Worm (Caenorhabditis elegans) whole organism, L2 larva: ENCODE results near the gene acl-6.

ENCODE experiments used
- aly-2 ChIP-seq: fragments of 150-350 bp; optimal IDR thresholded peaks from 2 replicates; lab custom pipeline; 2014; ENCODE audit warnings: missing biosample characterization, missing genetic modification characterization
- dmd-4 ChIP-seq: sonication (generic microtip); optimal IDR thresholded peaks from 2 replicates; lab custom pipeline; 2017; ENCODE audit warnings: missing biosample characterization, missing genetic modification characterization
- egl-27 ChIP-seq: sonication (generic microtip); optimal IDR thresholded peaks from 3 replicates; lab custom pipeline; 2017; ENCODE audit warnings: missing biosample characterization, missing genetic modification reagents, missing genetic modification characterization
- elt-3 ChIP-seq: sonication (generic microtip); optimal IDR thresholded peaks from 2 replicates; lab custom pipeline; 2017; ENCODE audit warnings: missing biosample characterization, missing genetic modification characterization
- nhr-10 ChIP-seq: sonication (generic microtip); optimal IDR thresholded peaks from 2 replicates; lab custom pipeline; 2017; ENCODE audit warnings: missing biosample characterization, missing genetic modification characterization
- nhr-11 ChIP-seq: fragments of 150-350 bp; optimal IDR thresholded peaks from 2 replicates; lab custom pipeline; 2014; ENCODE audit warnings: missing biosample characterization, missing genetic modification characterization
- nhr-12 ChIP-seq: fragments of 150-350 bp; optimal IDR thresholded peaks from 2 replicates; lab custom pipeline; 2014; ENCODE audit warnings: missing biosample characterization, missing genetic modification characterization
- nhr-23 ChIP-seq: fragments of 150-350 bp; optimal IDR thresholded peaks from 2 replicates; lab custom pipeline; 2014; ENCODE audit warnings: missing biosample characterization, missing genetic modification reagents, missing genetic modification characterization
- snpc-4 ChIP-seq: fragments of 150-350 bp; optimal IDR thresholded peaks from 2 replicates; lab custom pipeline; 2014; ENCODE audit warnings: missing biosample characterization, missing genetic modification characterization
- unc-55 ChIP-seq: fragments of 150-350 bp; sonication (generic microtip); optimal IDR thresholded peaks from 3 replicates; lab custom pipeline; 2014; ENCODE audit warnings: missing biosample characterization, missing genetic modification reagents, missing genetic modification characterization
- unc-62 ChIP-seq: fragments of 150-350 bp; optimal IDR thresholded peaks from 2 replicates; lab custom pipeline; 2014; ENCODE audit warnings: missing biosample characterization, missing genetic modification reagents, missing genetic modification characterization
- zag-1 ChIP-seq: fragments of 150-350 bp; optimal IDR thresholded peaks from 2 replicates; lab custom pipeline; 2014; ENCODE audit warnings: missing biosample characterization, missing genetic modification characterization
- ztf-11 ChIP-seq: sonication (generic microtip); optimal IDR thresholded peaks from 2 replicates; lab custom pipeline; 2017; ENCODE audit warnings: missing biosample characterization, missing genetic modification characterization

- TF ChIP-seq egl-27 (tag; lab: Kevin White, UChicago), result no peak
- no peak for TF ChIP-seq snpc-4 (tag; lab: Kevin White, UChicago)
- no peak for TF ChIP-seq dmd-4 (tag; lab: Kevin White, UChicago)
- TF ChIP-seq zag-1 (tag; lab: Kevin White, UChicago), result no peak
- TF ChIP-seq ztf-11 (tag; lab: Kevin White, UChicago), result no peak
- no peak for TF ChIP-seq nhr-11
- no peak for TF ChIP-seq nhr-10 (tag; lab: Kevin White, UChicago)
- TF ChIP-seq aly-2, result no peak
- no peak for TF ChIP-seq unc-62 (GFP tag; lab: Kevin White, UChicago)
- TF ChIP-seq elt-3 (tag; lab: Kevin White, UChicago), result no peak
- TF ChIP-seq nhr-12 (tag; lab: Kevin White, UChicago), result no peak
- peak; percentile 65 for TF ChIP-seq nhr-23 (tag; lab: Kevin White, UChicago)
- no peak for TF ChIP-seq unc-55
Observed at ce11 chrV:5426337-5426736, 6.8 kb upstream of the acl-6 start.
